Worm (Caenorhabditis elegans) whole organism, early embryonic: ENCODE data around the gene knl-1.

Experiments used
- F13C5.2 ChIP-seq: sonication (generic microtip); optimal IDR thresholded peaks from 2 replicates; lab custom pipeline; 2017; ENCODE audit warnings: mild to moderate bottlenecking, missing genetic modification characterization, inconsistent platforms, missing compliant biosample characterization
- aly-1 ChIP-seq: sonication (generic microtip); optimal IDR thresholded peaks from 2 replicates; lab custom pipeline; 2016; ENCODE audit warnings: missing genetic modification characterization, missing compliant biosample characterization
- ama-1 ChIP-seq: fragments of 150-350 bp; optimal IDR thresholded peaks from 2 replicates; lab custom pipeline; 2014
- hmg-4 ChIP-seq: fragments of 200-800 bp; sonication (Bioruptor generic); optimal IDR thresholded peaks from 2 replicates; lab custom pipeline; 2018; ENCODE audit warnings: mild to moderate bottlenecking, missing genetic modification characterization, missing compliant biosample characterization
- hnd-1 ChIP-seq: sonication (generic microtip); optimal IDR thresholded peaks from 2 replicates; lab custom pipeline; 2016; ENCODE audit warnings: missing genetic modification characterization, missing compliant biosample characterization

DNA sequence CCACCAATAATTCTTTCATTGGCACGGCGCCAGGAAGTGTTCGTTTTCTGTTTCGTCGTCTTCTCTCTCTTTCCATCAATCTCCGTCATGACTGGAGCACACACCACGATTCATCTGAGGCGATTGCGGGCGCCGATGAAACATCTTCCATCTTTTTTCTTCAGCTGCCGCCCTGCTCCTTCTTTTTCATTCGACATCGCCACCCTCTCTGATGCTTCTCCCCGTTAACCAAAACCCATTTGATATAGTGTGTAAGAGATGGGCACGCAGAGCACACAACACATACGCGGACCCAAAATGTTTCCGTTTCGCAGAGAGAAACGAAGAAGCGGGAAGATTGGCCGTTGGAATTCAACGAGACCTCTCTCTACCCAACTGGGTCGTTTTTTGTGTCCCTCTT, 37.1 kb downstream of the knl-1 start:
- TF ChIP-seq aly-1 (tag; lab: Kevin White, UChicago) (no peak), ama-1 (lab: Kevin White, UChicago) (no peak), F13C5.2 (tag; lab: Kevin White, UChicago) (no peak), hnd-1 (tag; lab: Kevin White, UChicago) (no peak), hmg-4 (GFP tag; lab: Kevin White, UChicago) (peak; percentile 38)
